Worm (Caenorhabditis elegans): ENCODE data around the gene C49F8.3.

DNA sequence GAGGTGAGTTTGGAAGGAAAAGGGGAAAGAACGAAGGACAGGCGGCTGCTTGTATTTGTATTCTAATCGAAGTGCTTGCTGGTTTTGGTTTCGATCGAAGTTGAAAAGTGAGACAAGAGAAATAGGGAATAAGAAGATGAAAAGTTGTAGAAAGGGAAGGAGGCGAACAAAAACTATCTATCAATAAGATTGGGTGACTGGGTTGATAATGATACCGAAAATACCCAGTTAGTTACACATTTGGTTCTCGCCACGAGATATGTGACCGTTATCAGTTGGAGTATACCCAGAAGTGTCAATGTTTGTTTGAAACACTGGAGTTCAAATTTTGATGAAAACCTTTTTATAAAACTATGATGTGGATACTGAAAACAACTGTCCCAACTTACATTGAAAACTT lies 19.1 kb downstream of the C49F8.3 start:
- TF ChIP-seq lin-11 (tag; optimal IDR thresholded peaks at IDR 0.05) (no peak), pha-4 (tag; optimal IDR thresholded peaks at IDR 0.05) (no peak), sox-4 (tag; optimal IDR thresholded peaks at IDR 0.05) (no peak), fkh-10 (GFP tag; optimal IDR thresholded peaks at IDR 0.05) (no peak), nhr-11 (tag; optimal IDR thresholded peaks at IDR 0.05) (no peak), fkh-6 (tag; optimal IDR thresholded peaks at IDR 0.05) (no peak), tbx-2 (tag; optimal IDR thresholded peaks at IDR 0.05) (no peak), F13H6.1 (tag; optimal IDR thresholded peaks at IDR 0.05) (no peak), ama-1 (optimal IDR thresholded peaks at IDR 0.05) (no peak), ceh-24 (tag; optimal IDR thresholded peaks at IDR 0.05) (no peak)
